Fruit fly (Drosophila melanogaster) whole organism, embryonic: Measurements from ENCODE around the gene ATPsynO.

ENCODE experiments used
- Asciz ChIP-seq: fragments of 200-800 bp; sonication (Bioruptor generic); optimal IDR thresholded peaks from 2 replicates; lab custom pipeline; 2017; ENCODE audit warnings: missing biosample characterization, mild to moderate bottlenecking, missing genetic modification characterization, missing genetic modification reagents
- Atf6 ChIP-seq: fragments of 200-800 bp; sonication (Bioruptor generic); IDR thresholded peaks from 2 replicates; pipeline ENCODE4 v1.3.6; 2022; ENCODE audit warnings: missing biosample characterization, missing genetic modification characterization
- B-H1 ChIP-seq: fragments of 200-800 bp; sonication (Bioruptor generic); IDR thresholded peaks from 3 replicates; pipeline ENCODE4 v1.3.6; 2022; ENCODE audit warnings: missing biosample characterization, missing genetic modification characterization
- CG10543 ChIP-seq: fragments of 200-800 bp; sonication (Bioruptor generic); optimal IDR thresholded peaks from 3 replicates; lab custom pipeline; 2017; ENCODE audit warnings: missing biosample characterization, mild to moderate bottlenecking, missing genetic modification characterization, moderate library complexity
- CG10654 ChIP-seq: fragments of 200-800 bp; sonication (Bioruptor generic); optimal IDR thresholded peaks from 2 replicates; lab custom pipeline; 2016; ENCODE audit warnings: missing biosample characterization, missing genetic modification characterization
- CG11093 ChIP-seq: fragments of 200-800 bp; sonication (Bioruptor generic); IDR thresholded peaks from 3 replicates; pipeline ENCODE4 v1.3.6; 2022; ENCODE audit warnings: missing biosample characterization, missing genetic modification characterization
- CG12769 ChIP-seq: fragments of 200-800 bp; sonication (Bioruptor generic); optimal IDR thresholded peaks from 2 replicates; lab custom pipeline; 2019; ENCODE audit warnings: missing biosample characterization, mild to moderate bottlenecking, missing genetic modification characterization, moderate library complexity
- CG13775 ChIP-seq: fragments of 200-800 bp; sonication (Bioruptor generic); optimal IDR thresholded peaks from 3 replicates; lab custom pipeline; 2017; ENCODE audit warnings: missing biosample characterization, mild to moderate bottlenecking, missing genetic modification characterization
- CG17385 ChIP-seq: fragments of 200-800 bp; sonication (Bioruptor generic); optimal IDR thresholded peaks from 3 replicates; lab custom pipeline; 2018; ENCODE audit warnings: missing biosample characterization, mild to moderate bottlenecking, missing genetic modification characterization
- CG17912 ChIP-seq: fragments of 200-800 bp; sonication (Bioruptor generic); optimal IDR thresholded peaks from 2 replicates; lab custom pipeline; 2018; ENCODE audit warnings: missing biosample characterization, mild to moderate bottlenecking, missing genetic modification characterization
- CG2116 ChIP-seq: fragments of 200-800 bp; sonication (Bioruptor generic); optimal IDR thresholded peaks from 3 replicates; lab custom pipeline; 2018; ENCODE audit warnings: missing biosample characterization, mild to moderate bottlenecking, missing genetic modification characterization
- CG2202 ChIP-seq: fragments of 200-800 bp; sonication (Bioruptor generic); optimal IDR thresholded peaks from 2 replicates; lab custom pipeline; 2018; ENCODE audit warnings: missing biosample characterization, mild to moderate bottlenecking, missing genetic modification characterization
- CG2678 ChIP-seq: fragments of 200-800 bp; sonication (Bioruptor generic); optimal IDR thresholded peaks from 3 replicates; lab custom pipeline; 2019; ENCODE audit warnings: missing biosample characterization, mild to moderate bottlenecking, missing genetic modification characterization, moderate library complexity
- CG2889 ChIP-seq: fragments of 200-800 bp; sonication (Bioruptor generic); IDR thresholded peaks from 3 replicates; pipeline ENCODE4 v1.3.6; 2022; ENCODE audit warnings: missing biosample characterization, missing genetic modification characterization
- CG30020 ChIP-seq: fragments of 200-800 bp; optimal IDR thresholded peaks from 2 replicates; lab custom pipeline; 2019; ENCODE audit warnings: missing biosample characterization, mild to moderate bottlenecking, missing genetic modification characterization, moderate library complexity
- CG31365 ChIP-seq: fragments of 200-800 bp; sonication (Bioruptor generic); optimal IDR thresholded peaks from 2 replicates; lab custom pipeline; 2018; ENCODE audit warnings: missing biosample characterization, mild to moderate bottlenecking, missing genetic modification characterization
- CG42726 ChIP-seq: fragments of 200-800 bp; sonication (Bioruptor generic); IDR thresholded peaks from 2 replicates; pipeline ENCODE4 v1.3.6; 2022; ENCODE audit warnings: missing biosample characterization, missing genetic modification characterization; ENCODE audit not compliant: partially characterized antibody
- CG7987 ChIP-seq: fragments of 200-800 bp; sonication (Bioruptor generic); optimal IDR thresholded peaks from 2 replicates; lab custom pipeline; 2018; ENCODE audit warnings: missing biosample characterization, mild to moderate bottlenecking, missing genetic modification characterization, moderate library complexity
- CG8281 ChIP-seq: fragments of 200-800 bp; sonication (Bioruptor generic); optimal IDR thresholded peaks from 2 replicates; lab custom pipeline; 2018; ENCODE audit warnings: missing biosample characterization, mild to moderate bottlenecking, missing genetic modification characterization, moderate library complexity
- CG8944 ChIP-seq: fragments of 200-800 bp; sonication (Bioruptor generic); optimal IDR thresholded peaks from 3 replicates; lab custom pipeline; 2016; ENCODE audit warnings: missing biosample characterization, missing genetic modification characterization
- CG9609 ChIP-seq: fragments of 200-800 bp; sonication (Bioruptor generic); optimal IDR thresholded peaks from 3 replicates; lab custom pipeline; 2016; ENCODE audit warnings: missing biosample characterization, missing genetic modification characterization
- CG9797 ChIP-seq: fragments of 200-800 bp; sonication (Bioruptor generic); optimal IDR thresholded peaks from 3 replicates; lab custom pipeline; 2018; ENCODE audit warnings: missing biosample characterization, mild to moderate bottlenecking, missing genetic modification characterization
- Dek ChIP-seq: fragments of 200-800 bp; sonication (Bioruptor generic); optimal IDR thresholded peaks from 3 replicates; lab custom pipeline; 2019; ENCODE audit warnings: missing biosample characterization, mild to moderate bottlenecking, missing genetic modification characterization, moderate library complexity
- Fer1 ChIP-seq: fragments of 200-800 bp; sonication (Bioruptor generic); optimal IDR thresholded peaks from 2 replicates; lab custom pipeline; 2017; ENCODE audit warnings: missing biosample characterization, mild to moderate bottlenecking, missing genetic modification characterization
- H15 ChIP-seq: fragments of 200-800 bp; sonication (Bioruptor generic); IDR thresholded peaks from 3 replicates; pipeline ENCODE4 v1.3.6; 2022; ENCODE audit warnings: missing biosample characterization, missing genetic modification characterization
- Hey ChIP-seq: fragments of 200-800 bp; sonication (Bioruptor generic); optimal IDR thresholded peaks from 3 replicates; lab custom pipeline; 2018; ENCODE audit warnings: missing biosample characterization, mild to moderate bottlenecking, missing genetic modification characterization
- Hsf ChIP-seq: fragments of 200-800 bp; sonication (Bioruptor generic); optimal IDR thresholded peaks from 3 replicates; lab custom pipeline; 2016; ENCODE audit warnings: missing biosample characterization, missing genetic modification characterization
- Nf-YB ChIP-seq: fragments of 200-800 bp; sonication (Bioruptor generic); optimal IDR thresholded peaks from 3 replicates; lab custom pipeline; 2019; ENCODE audit warnings: missing biosample characterization, mild to moderate bottlenecking, missing genetic modification characterization, moderate library complexity
- Nf-YC ChIP-seq: fragments of 200-800 bp; optimal IDR thresholded peaks from 3 replicates; lab custom pipeline; 2019; ENCODE audit warnings: missing biosample characterization, mild to moderate bottlenecking, missing genetic modification characterization, moderate library complexity
- Poxn ChIP-seq: fragments of 200-800 bp; sonication (Bioruptor generic); IDR thresholded peaks from 2 replicates; pipeline ENCODE4 v1.3.6; 2022; ENCODE audit warnings: missing biosample characterization, missing genetic modification characterization
- Sin3A ChIP-seq: fragments of >200 bp; optimal IDR thresholded peaks from 2 replicates; lab custom pipeline; 2018
- bab2 ChIP-seq: fragments of 200-800 bp; sonication (Bioruptor generic); optimal IDR thresholded peaks from 2 replicates; lab custom pipeline; 2016; ENCODE audit warnings: missing biosample characterization, missing genetic modification characterization
- dati ChIP-seq: fragments of 200-800 bp; sonication (Bioruptor generic); IDR thresholded peaks from 2 replicates; pipeline ENCODE4 v1.3.6; 2022; ENCODE audit warnings: missing biosample characterization, missing genetic modification characterization
- fd64A ChIP-seq: fragments of 200-800 bp; sonication (Bioruptor generic); optimal IDR thresholded peaks from 3 replicates; lab custom pipeline; 2018; ENCODE audit warnings: missing biosample characterization, mild to moderate bottlenecking, missing genetic modification characterization
- grau ChIP-seq: fragments of 200-800 bp; optimal IDR thresholded peaks from 3 replicates; lab custom pipeline; 2019; ENCODE audit warnings: missing biosample characterization, mild to moderate bottlenecking, missing genetic modification characterization, moderate library complexity
- gsb-n ChIP-seq: fragments of 200-800 bp; sonication (Bioruptor generic); optimal IDR thresholded peaks from 3 replicates; lab custom pipeline; 2018; ENCODE audit warnings: missing biosample characterization, mild to moderate bottlenecking, missing genetic modification characterization
- gt ChIP-seq: fragments of 200-800 bp; sonication (Bioruptor generic); IDR thresholded peaks from 2 replicates; pipeline ENCODE4 v1.3.6; 2022; ENCODE audit warnings: missing biosample characterization, missing genetic modification characterization
- hbn ChIP-seq: fragments of 200-800 bp; sonication (Bioruptor generic); IDR thresholded peaks from 2 replicates; pipeline ENCODE4 v1.3.6; 2022; ENCODE audit warnings: missing biosample characterization, missing genetic modification characterization; ENCODE audit not compliant: partially characterized antibody
- hkb ChIP-seq, 2 experiments: fragments of 200-800 bp in 1 of 2; fragments of >200 bp in 1 of 2; sonication (Bioruptor generic) in 1 of 2; IDR thresholded peaks in 1 of 2; optimal IDR thresholded peaks in 1 of 2; 2 replicates each; pipeline versions ENCODE4 v1.3.6 to Lab custom; 2017 to 2022; ENCODE audit warnings: missing biosample characterization in 1 of 2, missing genetic modification characterization in 1 of 2
- jing ChIP-seq: fragments of 200-800 bp; sonication (Bioruptor generic); optimal IDR thresholded peaks from 2 replicates; lab custom pipeline; 2018; ENCODE audit warnings: missing biosample characterization, mild to moderate bottlenecking, missing genetic modification characterization
- lilli ChIP-seq: fragments of 200-800 bp; sonication (Bioruptor generic); optimal IDR thresholded peaks from 3 replicates; lab custom pipeline; 2016; ENCODE audit warnings: missing biosample characterization, missing genetic modification characterization
- nerfin-2 ChIP-seq: fragments of 200-800 bp; sonication (Bioruptor generic); IDR thresholded peaks from 2 replicates; pipeline ENCODE4 v1.3.6; 2022; ENCODE audit warnings: missing biosample characterization, missing genetic modification characterization; ENCODE audit not compliant: partially characterized antibody
- org-1 ChIP-seq: fragments of 200-800 bp; sonication (Bioruptor generic); optimal IDR thresholded peaks from 2 replicates; lab custom pipeline; 2017; ENCODE audit warnings: missing biosample characterization, missing genetic modification characterization
- pnt ChIP-seq: fragments of 200-800 bp; sonication (Bioruptor generic); optimal IDR thresholded peaks from 3 replicates; lab custom pipeline; 2016; ENCODE audit warnings: missing biosample characterization, missing genetic modification characterization
- repo ChIP-seq: fragments of 200-800 bp; sonication (Bioruptor generic); optimal IDR thresholded peaks from 2 replicates; lab custom pipeline; 2016; ENCODE audit warnings: missing biosample characterization, missing genetic modification characterization
- sna ChIP-seq: fragments of 200-800 bp; sonication (Bioruptor generic); IDR thresholded peaks from 2 replicates; pipeline ENCODE4 v1.3.6; 2022; ENCODE audit warnings: missing biosample characterization, missing genetic modification characterization; ENCODE audit not compliant: partially characterized antibody
- ttk ChIP-seq: fragments of 200-800 bp; sonication (Bioruptor generic); IDR thresholded peaks from 2 replicates; pipeline ENCODE4 v2.1.2; 2022; ENCODE audit warnings: missing biosample characterization, missing genetic modification characterization
- vfl ChIP-seq: fragments of 200-800 bp; sonication (Bioruptor generic); optimal IDR thresholded peaks from 2 replicates; lab custom pipeline; 2016; ENCODE audit warnings: missing biosample characterization, missing genetic modification characterization
- vnd ChIP-seq: fragments of 200-800 bp; sonication (Bioruptor generic); IDR thresholded peaks from 3 replicates; pipeline ENCODE4 v1.3.6; 2022; ENCODE audit warnings: missing biosample characterization, missing genetic modification characterization; ENCODE audit not compliant: partially characterized antibody
- zen ChIP-seq: fragments of 200-800 bp; sonication (Bioruptor generic); optimal IDR thresholded peaks from 3 replicates; lab custom pipeline; 2018; ENCODE audit warnings: missing biosample characterization, mild to moderate bottlenecking, missing genetic modification characterization, moderate library complexity

Gene ATPsynO

dm6 chr3R:15265406-15266040 is at the start of gene ATPsynO (continued):
- TF ChIP-seq sna (GFP tag; lab: Robert Waterston, UW) (no peak), hbn (no peak), org-1 (GFP tag; lab: Kevin White, UChicago) (no peak), CG2889 (GFP tag; lab: Robert Waterston, UW) (no peak), Hsf (GFP tag; lab: Kevin White, UChicago) (peak; percentile 14), CG7987 (peak; percentile 18), zen (tag; lab: Kevin White, UChicago) (peak; percentile 41), repo (no peak), CG17385 (no peak), dati (GFP tag; lab: Robert Waterston, UW) (no peak), Nf-YC (tag; lab: Kevin White, UChicago) (peak; percentile 56), CG10654 (GFP tag; lab: Kevin White, UChicago) (no peak), CG13775 (GFP tag; lab: Kevin White, UChicago) (no peak), gsb-n (no peak), CG9609 (GFP tag; lab: Kevin White, UChicago) (no peak), Sin3A (peak; percentile 23), fd64A (GFP tag; lab: Kevin White, UChicago) (no peak), CG2678 (tag; lab: Kevin White, UChicago) (no peak), Poxn (no peak), hkb (optimal IDR thresholded peaks at IDR 0.05; lab: Kevin White, UChicago) (no peak), hkb (GFP tag; IDR thresholded peaks at IDR 0.05; lab: Robert Waterston, UW) (no peak), CG12769 (no peak), CG9797 (GFP tag; lab: Kevin White, UChicago) (peak; percentile 12), CG8281 (no peak), CG11093 (GFP tag; lab: Robert Waterston, UW) (no peak), CG2116 (GFP tag; lab: Kevin White, UChicago) (peak; percentile 98), CG42726 (GFP tag; lab: Robert Waterston, UW) (peak; percentile 18; the same call in 1 of the 2 replicates), CG10543 (GFP tag; lab: Kevin White, UChicago) (no peak), CG8944 (GFP tag; lab: Kevin White, UChicago) (no peak), pnt (GFP tag; lab: Kevin White, UChicago) (no peak), jing (no peak), gt (GFP tag; lab: Robert Waterston, UW) (no peak), Hey (tag; lab: Kevin White, UChicago) (no peak), Asciz (GFP tag; lab: Kevin White, UChicago) (no peak), bab2 (GFP tag; lab: Kevin White, UChicago) (no peak), vfl (GFP tag; lab: Kevin White, UChicago) (peak; percentile 8), Dek (tag; lab: Kevin White, UChicago) (no peak), ttk (GFP tag; lab: Robert Waterston, UW) (no peak), vnd (GFP tag; lab: Robert Waterston, UW) (0 out of 3 replicates have a peak, but pooled peaks have one; percentile 32), H15 (GFP tag; lab: Robert Waterston, UW) (no peak), grau (tag; lab: Kevin White, UChicago) (peak; percentile 44), lilli (GFP tag; lab: Kevin White, UChicago) (peak; percentile 48), CG31365 (tag; lab: Kevin White, UChicago) (no peak), CG2202 (tag; lab: Kevin White, UChicago) (peak; percentile 14), B-H1 (GFP tag; lab: Robert Waterston, UW) (no peak), CG30020 (tag; lab: Kevin White, UChicago) (peak; percentile 60), nerfin-2 (no peak), CG17912 (GFP tag; lab: Kevin White, UChicago) (peak; percentile 72), Nf-YB (GFP tag; lab: Kevin White, UChicago) (peak; percentile 5), Fer1 (GFP tag; lab: Kevin White, UChicago) (peak; percentile 27), Atf6 (GFP tag; lab: Robert Waterston, UW) (no peak)
